Worm (Caenorhabditis elegans) whole organism, midembryonic: ENCODE measurements around the gene D1086.21.

ENCODE experiments used
- T22C8.4 ChIP-seq: fragments of 200-800 bp; sonication (Bioruptor generic); IDR thresholded peaks from 2 replicates; pipeline ENCODE4 v1.3.6; 2022; ENCODE audit warnings: missing genetic modification characterization, missing compliant biosample characterization
- cog-1 ChIP-seq: sonication (generic microtip); optimal IDR thresholded peaks from 2 replicates; lab custom pipeline; 2016; ENCODE audit warnings: missing genetic modification characterization, missing compliant biosample characterization
- flt-1 ChIP-seq: fragments of 200-800 bp; sonication (Bioruptor generic); IDR thresholded peaks from 2 replicates; pipeline ENCODE4 v1.3.6; 2022; ENCODE audit warnings: missing genetic modification characterization, missing compliant biosample characterization
- ref-1 ChIP-seq: fragments of 200-800 bp; sonication (Bioruptor generic); conservative IDR thresholded peaks from 2 replicates; pipeline ENCODE4 v1.3.6; 2022; ENCODE audit warnings: missing genetic modification reagents, missing genetic modification characterization, missing compliant biosample characterization
- tab-1 ChIP-seq: fragments of 200-800 bp; sonication (Bioruptor generic); IDR thresholded peaks from 2 replicates; pipeline ENCODE4 v1.3.6; 2022; ENCODE audit warnings: missing genetic modification characterization, missing compliant biosample characterization
- ztf-29 ChIP-seq: fragments of 200-800 bp; sonication (Bioruptor generic); IDR thresholded peaks from 2 replicates; pipeline ENCODE4 v1.3.6; 2022; ENCODE audit warnings: missing genetic modification reagents, missing genetic modification characterization, missing compliant biosample characterization

DNA sequence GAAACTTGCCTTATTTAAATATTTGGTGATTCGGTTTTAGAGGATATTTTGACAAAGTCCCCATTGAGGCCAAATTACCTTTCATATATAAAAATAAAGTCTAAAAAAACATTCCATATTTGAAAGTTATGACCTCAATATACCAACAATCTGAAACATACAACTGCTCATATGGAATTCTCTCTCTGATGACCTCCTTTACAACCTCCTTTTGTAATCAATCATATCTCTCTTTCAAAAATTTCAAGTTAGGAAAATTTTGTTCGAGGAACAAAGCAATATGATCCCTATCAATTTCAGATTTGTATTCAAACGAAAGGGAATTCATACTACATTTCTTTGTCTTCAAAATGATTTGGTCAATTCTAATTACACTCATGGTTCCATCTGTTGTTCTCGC lies 15.0 kb downstream of the D1086.21 start, which contains the start of gene D1086.6:
- TF ChIP-seq flt-1 (GFP tag; lab: Robert Waterston, UW), result no peak
- no peak for TF ChIP-seq cog-1 (tag; lab: Kevin White, UChicago)
- no peak for TF ChIP-seq tab-1
- TF ChIP-seq T22C8.4 (GFP tag; lab: Robert Waterston, UW), result no peak
- no peak for TF ChIP-seq ref-1 (GFP tag; lab: Robert Waterston, UW)
- TF ChIP-seq ztf-29 (GFP tag; lab: Robert Waterston, UW), result no peak
